Fruit fly (Drosophila melanogaster) whole organism, embryonic: Measurements from ENCODE around the gene CG11700.

Experiments used
- B-H1 ChIP-seq: fragments of 200-800 bp; sonication (Bioruptor generic); IDR thresholded peaks from 3 replicates; pipeline ENCODE4 v1.3.6; 2022; ENCODE audit warnings: missing biosample characterization, missing genetic modification characterization
- BEAF-32 ChIP-seq: fragments of 200-800 bp; sonication (Bioruptor generic); optimal IDR thresholded peaks from 3 replicates; lab custom pipeline; 2017; ENCODE audit warnings: missing biosample characterization, missing genetic modification characterization, mild to moderate bottlenecking, moderate library complexity, missing genetic modification reagents
- CG12104 ChIP-seq: fragments of 200-800 bp; sonication (Bioruptor generic); optimal IDR thresholded peaks from 3 replicates; lab custom pipeline; 2016; ENCODE audit warnings: missing biosample characterization, missing genetic modification characterization
- CG13296 ChIP-seq: fragments of 200-800 bp; sonication (Bioruptor generic); optimal IDR thresholded peaks from 3 replicates; lab custom pipeline; 2018; ENCODE audit warnings: missing biosample characterization, mild to moderate bottlenecking, missing genetic modification characterization
- CG14667 ChIP-seq: fragments of 200-800 bp; sonication (Bioruptor generic); IDR thresholded peaks from 2 replicates; pipeline ENCODE4 v1.3.6; 2022; ENCODE audit warnings: missing biosample characterization, missing genetic modification characterization
- CG14710 ChIP-seq: fragments of 200-800 bp; sonication (Bioruptor generic); optimal IDR thresholded peaks from 3 replicates; lab custom pipeline; 2019; ENCODE audit warnings: missing biosample characterization, mild to moderate bottlenecking, missing genetic modification characterization, moderate library complexity
- CG15514 ChIP-seq: fragments of 200-800 bp; sonication (Bioruptor generic); optimal IDR thresholded peaks from 3 replicates; lab custom pipeline; 2017; ENCODE audit warnings: missing biosample characterization, missing genetic modification characterization, mild to moderate bottlenecking, moderate library complexity, missing genetic modification reagents
- CG16813 ChIP-seq: fragments of 200-800 bp; sonication (Bioruptor generic); IDR thresholded peaks from 3 replicates; pipeline ENCODE4 v1.3.6; 2022; ENCODE audit warnings: missing biosample characterization, missing genetic modification characterization; ENCODE audit not compliant: partially characterized antibody
- CG16815 ChIP-seq: fragments of 200-800 bp; sonication (Bioruptor generic); optimal IDR thresholded peaks from 3 replicates; lab custom pipeline; 2017; ENCODE audit warnings: missing biosample characterization, mild to moderate bottlenecking, missing genetic modification characterization
- CG30020 ChIP-seq: fragments of 200-800 bp; optimal IDR thresholded peaks from 2 replicates; lab custom pipeline; 2019; ENCODE audit warnings: missing biosample characterization, mild to moderate bottlenecking, missing genetic modification characterization, moderate library complexity
- CG3065 ChIP-seq: fragments of 200-800 bp; sonication (Bioruptor generic); optimal IDR thresholded peaks from 2 replicates; lab custom pipeline; 2016; ENCODE audit warnings: missing biosample characterization, missing genetic modification characterization
- CG31441 ChIP-seq: fragments of 200-800 bp; sonication (Bioruptor generic); IDR thresholded peaks from 2 replicates; pipeline ENCODE4 v1.3.6; 2022; ENCODE audit warnings: missing biosample characterization, missing genetic modification characterization
- CG3281 ChIP-seq: fragments of 200-800 bp; sonication (Bioruptor generic); optimal IDR thresholded peaks from 3 replicates; lab custom pipeline; 2017; ENCODE audit warnings: missing biosample characterization, mild to moderate bottlenecking, missing genetic modification characterization
- CG42726 ChIP-seq: fragments of 200-800 bp; sonication (Bioruptor generic); IDR thresholded peaks from 2 replicates; pipeline ENCODE4 v1.3.6; 2022; ENCODE audit warnings: missing biosample characterization, missing genetic modification characterization; ENCODE audit not compliant: partially characterized antibody
- CG4282 ChIP-seq: fragments of 200-800 bp; sonication (Bioruptor generic); optimal IDR thresholded peaks from 2 replicates; lab custom pipeline; 2016; ENCODE audit warnings: missing biosample characterization, missing genetic modification characterization
- CG6272 ChIP-seq: fragments of 200-800 bp; sonication (Bioruptor generic); IDR thresholded peaks from 2 replicates; pipeline ENCODE4 v1.3.6; 2022; ENCODE audit warnings: missing biosample characterization, missing genetic modification characterization
- CG7839 ChIP-seq: fragments of 200-800 bp; sonication (Bioruptor generic); optimal IDR thresholded peaks from 3 replicates; lab custom pipeline; 2018; ENCODE audit warnings: missing biosample characterization, mild to moderate bottlenecking, missing genetic modification characterization, moderate library complexity
- CG7928 ChIP-seq: fragments of 200-800 bp; sonication (Bioruptor generic); optimal IDR thresholded peaks from 2 replicates; lab custom pipeline; 2017; ENCODE audit warnings: missing biosample characterization, mild to moderate bottlenecking, missing genetic modification characterization
- CG8359 ChIP-seq: fragments of 200-800 bp; sonication (Bioruptor generic); optimal IDR thresholded peaks from 2 replicates; lab custom pipeline; 2017; ENCODE audit warnings: missing biosample characterization, mild to moderate bottlenecking, missing genetic modification characterization, borderline replicate concordance
- CG8478 ChIP-seq: fragments of >200 bp; optimal IDR thresholded peaks from 2 replicates; lab custom pipeline; 2018
- CG9727 ChIP-seq: fragments of 200-800 bp; sonication (Bioruptor generic); optimal IDR thresholded peaks from 3 replicates; lab custom pipeline; 2017; ENCODE audit warnings: missing biosample characterization, mild to moderate bottlenecking, missing genetic modification characterization
- Dip2 ChIP-seq: fragments of 200-800 bp; sonication (Bioruptor generic); IDR thresholded peaks from 2 replicates; pipeline ENCODE4 v1.3.6; 2022; ENCODE audit warnings: missing biosample characterization, missing genetic modification characterization
- E2f2 ChIP-seq: fragments of 200-800 bp; sonication (Bioruptor generic); IDR thresholded peaks from 2 replicates; pipeline ENCODE4 v1.3.6; 2022; ENCODE audit warnings: missing biosample characterization, missing genetic modification characterization
- Gsc ChIP-seq: fragments of 200-800 bp; sonication (Bioruptor generic); IDR thresholded peaks from 2 replicates; pipeline ENCODE4 v1.3.6; 2022; ENCODE audit warnings: missing biosample characterization, missing genetic modification characterization
- Hr39 ChIP-seq: fragments of >200 bp; optimal IDR thresholded peaks from 2 replicates; lab custom pipeline; 2017
- Hr78 ChIP-seq, 2 experiments: fragments of 200-800 bp in 1 of 2; fragments of >200 bp in 1 of 2; sonication (Bioruptor generic) in 1 of 2; optimal IDR thresholded peaks; 2 replicates each; lab custom pipeline; 2017 to 2019; ENCODE audit warnings: missing biosample characterization in 2 of 2, missing genetic modification characterization in 2 of 2, mild to moderate bottlenecking in 1 of 2, moderate library complexity in 1 of 2
- MESR4 ChIP-seq: fragments of 200-800 bp; sonication (Bioruptor generic); optimal IDR thresholded peaks from 2 replicates; lab custom pipeline; 2018; ENCODE audit warnings: missing biosample characterization, mild to moderate bottlenecking, missing genetic modification characterization, moderate library complexity
- Mad ChIP-seq: fragments of 200-800 bp; sonication (Bioruptor generic); optimal IDR thresholded peaks from 2 replicates; lab custom pipeline; 2016; ENCODE audit warnings: missing biosample characterization, missing genetic modification characterization
- Mes4 ChIP-seq: fragments of 200-800 bp; sonication (Bioruptor generic); optimal IDR thresholded peaks from 2 replicates; lab custom pipeline; 2016; ENCODE audit warnings: missing biosample characterization, missing genetic modification characterization
- Tbp ChIP-seq: fragments of >200 bp; optimal IDR thresholded peaks from 2 replicates; lab custom pipeline; 2018; ENCODE audit warnings: missing biosample characterization, missing genetic modification characterization
- bbx ChIP-seq: fragments of 200-800 bp; sonication (Bioruptor generic); IDR thresholded peaks from 2 replicates; pipeline ENCODE4 v1.3.6; 2022; ENCODE audit warnings: missing biosample characterization, missing genetic modification characterization; ENCODE audit not compliant: partially characterized antibody
- br ChIP-seq: fragments of >200 bp; optimal IDR thresholded peaks from 2 replicates; lab custom pipeline; 2017
- bsh ChIP-seq, 2 experiments: fragments of 200-800 bp; sonication (Bioruptor generic); optimal IDR thresholded peaks; 2 replicates each; lab custom pipeline; 2017 to 2018; ENCODE audit warnings: mild to moderate bottlenecking in 2 of 2, missing biosample characterization in 2 of 2, missing genetic modification characterization in 2 of 2, moderate library complexity in 1 of 2
- esg ChIP-seq: fragments of 200-800 bp; sonication (Bioruptor generic); conservative IDR thresholded peaks from 2 replicates; pipeline ENCODE4 v1.3.6; 2022; ENCODE audit warnings: missing biosample characterization, missing genetic modification characterization
- fd3F ChIP-seq: fragments of 200-800 bp; sonication (Bioruptor generic); optimal IDR thresholded peaks from 2 replicates; lab custom pipeline; 2018; ENCODE audit warnings: missing biosample characterization, mild to moderate bottlenecking, missing genetic modification characterization, moderate library complexity
- gem ChIP-seq: fragments of 200-800 bp; sonication (Bioruptor generic); optimal IDR thresholded peaks from 2 replicates; lab custom pipeline; 2019; ENCODE audit warnings: missing biosample characterization, mild to moderate bottlenecking, missing genetic modification characterization, moderate library complexity
- gt ChIP-seq: fragments of 200-800 bp; sonication (Bioruptor generic); IDR thresholded peaks from 2 replicates; pipeline ENCODE4 v1.3.6; 2022; ENCODE audit warnings: missing biosample characterization, missing genetic modification characterization
- hbn ChIP-seq: fragments of 200-800 bp; sonication (Bioruptor generic); IDR thresholded peaks from 2 replicates; pipeline ENCODE4 v1.3.6; 2022; ENCODE audit warnings: missing biosample characterization, missing genetic modification characterization; ENCODE audit not compliant: partially characterized antibody
- hkb ChIP-seq, 2 experiments: fragments of 200-800 bp in 1 of 2; fragments of >200 bp in 1 of 2; sonication (Bioruptor generic) in 1 of 2; IDR thresholded peaks in 1 of 2; optimal IDR thresholded peaks in 1 of 2; 2 replicates each; pipeline versions ENCODE4 v1.3.6 to Lab custom; 2017 to 2022; ENCODE audit warnings: missing biosample characterization in 1 of 2, missing genetic modification characterization in 1 of 2
- hth ChIP-seq: fragments of >200 bp; optimal IDR thresholded peaks from 2 replicates; lab custom pipeline; 2017; ENCODE audit warnings: inconsistent platforms
- psq ChIP-seq: fragments of 200-800 bp; sonication (Bioruptor generic); optimal IDR thresholded peaks from 2 replicates; lab custom pipeline; 2017; ENCODE audit warnings: missing biosample characterization, missing genetic modification characterization
- ranshi ChIP-seq: fragments of 200-800 bp; sonication (Bioruptor generic); IDR thresholded peaks from 2 replicates; pipeline ENCODE4 v1.3.6; 2022; ENCODE audit warnings: missing biosample characterization, missing genetic modification characterization
- sc ChIP-seq, 3 experiments: fragments of >200 bp in 2 of 3; fragments of 200-800 bp in 1 of 3; sonication (Bioruptor generic) in 1 of 3; optimal IDR thresholded peaks; 2 replicates in 2 of 3; 3 replicates in 1 of 3; lab custom pipeline; 2017; ENCODE audit warnings: mild to moderate bottlenecking in 1 of 3, missing biosample characterization in 1 of 3, missing genetic modification characterization in 1 of 3, missing genetic modification reagents in 1 of 3
- seq ChIP-seq: fragments of 200-800 bp; sonication (Bioruptor generic); IDR thresholded peaks from 2 replicates; pipeline ENCODE4 v1.3.6; 2022; ENCODE audit warnings: missing biosample characterization, missing genetic modification characterization
- sqz ChIP-seq: fragments of 200-800 bp; sonication (Bioruptor generic); optimal IDR thresholded peaks from 3 replicates; lab custom pipeline; 2018; ENCODE audit warnings: missing biosample characterization, mild to moderate bottlenecking, missing genetic modification characterization
- tin ChIP-seq: fragments of 200-800 bp; sonication (Bioruptor generic); optimal IDR thresholded peaks from 3 replicates; lab custom pipeline; 2016; ENCODE audit warnings: missing biosample characterization, missing genetic modification characterization
- unc-4 ChIP-seq: fragments of 200-800 bp; sonication (Bioruptor generic); IDR thresholded peaks from 2 replicates; pipeline ENCODE4 v1.3.6; 2022; ENCODE audit warnings: missing biosample characterization, missing genetic modification characterization; ENCODE audit not compliant: partially characterized antibody
- unpg ChIP-seq: fragments of 200-800 bp; sonication (Bioruptor generic); optimal IDR thresholded peaks from 3 replicates; lab custom pipeline; 2018; ENCODE audit warnings: missing biosample characterization, mild to moderate bottlenecking, missing genetic modification characterization, moderate library complexity
- vfl ChIP-seq: fragments of 200-800 bp; sonication (Bioruptor generic); optimal IDR thresholded peaks from 2 replicates; lab custom pipeline; 2016; ENCODE audit warnings: missing biosample characterization, missing genetic modification characterization
- zfh1 ChIP-seq: fragments of 200-800 bp; sonication (Bioruptor generic); IDR thresholded peaks from 3 replicates; pipeline ENCODE4 v1.3.6; 2022; ENCODE audit warnings: missing biosample characterization, missing genetic modification characterization

Gene CG11700

dm6 chrX:6255414-6255915 is 27.9 kb downstream of the CG11700 start, which contains the start of the genes Rbcn-3A and Spx (continued):
- no peak for TF ChIP-seq Dip2 (GFP tag; lab: Robert Waterston, UW)
- no peak for TF ChIP-seq hth
- peak; percentile 8 for TF ChIP-seq fd3F (GFP tag; lab: Kevin White, UChicago)
- peak; percentile 78 for TF ChIP-seq hbn (GFP tag; lab: Robert Waterston, UW)
- TF ChIP-seq psq (GFP tag; lab: Kevin White, UChicago): no peak
- no peak for TF ChIP-seq CG7928 (GFP tag; lab: Kevin White, UChicago)
- TF ChIP-seq CG9727 (GFP tag; lab: Kevin White, UChicago): peak; percentile 32
- TF ChIP-seq br (lab: Kevin White, UChicago): no peak
- TF ChIP-seq zfh1 (GFP tag; lab: Robert Waterston, UW): no peak
- TF ChIP-seq CG3065 (GFP tag; lab: Kevin White, UChicago): no peak
- no peak for TF ChIP-seq gt (GFP tag; lab: Robert Waterston, UW)
- peak; percentile 61 for TF ChIP-seq gem
- peak; percentile 65 for TF ChIP-seq CG14710 (tag; lab: Kevin White, UChicago)
- no peak for TF ChIP-seq vfl (GFP tag; lab: Kevin White, UChicago)
- no peak for TF ChIP-seq sc (optimal IDR thresholded peaks at IDR 0.05; lab: Kevin White, UChicago)
- TF ChIP-seq sc (GFP tag; optimal IDR thresholded peaks at IDR 0.05; lab: Kevin White, UChicago): no peak
- TF ChIP-seq CG42726 (GFP tag; lab: Robert Waterston, UW): peak; percentile 68; the same call in 1 of the 2 replicates
- TF ChIP-seq Gsc (GFP tag; lab: Robert Waterston, UW): no peak
- peak; percentile 87 for TF ChIP-seq BEAF-32
- TF ChIP-seq hkb (optimal IDR thresholded peaks at IDR 0.05; lab: Kevin White, UChicago): no peak
- TF ChIP-seq hkb (GFP tag; IDR thresholded peaks at IDR 0.05; lab: Robert Waterston, UW): no peak
- peak; percentile 31 for TF ChIP-seq CG15514 (GFP tag; lab: Kevin White, UChicago)
- no peak for TF ChIP-seq Mes4
- TF ChIP-seq CG30020 (tag; lab: Kevin White, UChicago): peak; percentile 32
- no peak for TF ChIP-seq Mad (GFP tag; lab: Kevin White, UChicago)
- TF ChIP-seq tin (GFP tag; lab: Kevin White, UChicago): peak; percentile 6
- TF ChIP-seq CG7839 (tag; lab: Kevin White, UChicago): peak; percentile 26
- TF ChIP-seq CG3281 (GFP tag; lab: Kevin White, UChicago): no peak
- TF ChIP-seq E2f2 (GFP tag; lab: Robert Waterston, UW): peak; percentile 34; the same call in 1 of the 2 replicates
- TF ChIP-seq CG8359 (GFP tag; lab: Kevin White, UChicago): no peak
- peak; percentile 19 for TF ChIP-seq CG13296 (GFP tag; lab: Kevin White, UChicago)
- TF ChIP-seq Hr39 (lab: Kevin White, UChicago): no peak
- peak; percentile 90 for TF ChIP-seq CG16813
- TF ChIP-seq sqz (GFP tag; lab: Kevin White, UChicago): no peak
- TF ChIP-seq CG16815 (GFP tag; lab: Kevin White, UChicago): no peak
- TF ChIP-seq ranshi: no peak
- no peak for TF ChIP-seq CG8478
- peak; percentile 79 for TF ChIP-seq bbx (GFP tag; lab: Robert Waterston, UW)
- TF ChIP-seq MESR4: no peak
- TF ChIP-seq CG31441: peak; percentile 36; the same call in 1 of the 2 replicates
- no peak for TF ChIP-seq esg (GFP tag; lab: Robert Waterston, UW)
- no peak for TF ChIP-seq Hr78 (GFP tag; optimal IDR thresholded peaks at IDR 0.05; lab: Kevin White, UChicago)
- no peak for TF ChIP-seq CG4282 (GFP tag; lab: Kevin White, UChicago)
- no peak for TF ChIP-seq unpg
- TF ChIP-seq CG14667 (GFP tag; lab: Robert Waterston, UW): no peak
- no peak for TF ChIP-seq seq
- TF ChIP-seq CG6272 (GFP tag; lab: Robert Waterston, UW): 0 out of 2 replicates have a peak, but pooled peaks have one; percentile 18
- TF ChIP-seq CG12104: no peak
- no peak for TF ChIP-seq B-H1 (GFP tag; lab: Robert Waterston, UW)
- TF ChIP-seq unc-4 (GFP tag; lab: Robert Waterston, UW): peak; percentile 93
- TF ChIP-seq bsh (GFP tag; optimal IDR thresholded peaks at IDR 0.05; lab: Kevin White, UChicago): no peak
- no peak for TF ChIP-seq Tbp
